Worm (Caenorhabditis elegans): ENCODE data around the gene F08G12.11.

Gene F08G12.11

ce11 chrX:11317939-11318338 lies 2.6 kb upstream of the F08G12.11 start, which contains the start of gene hizr-1:
Gene hizr-1, plus strand, starts transcription at chrX:11318278.
- no peak for TF ChIP-seq zag-1 (tag; optimal IDR thresholded peaks at IDR 0.05)
- TF ChIP-seq elt-2 (tag; optimal IDR thresholded peaks at IDR 0.05) = peak; percentile 69
- peak; percentile 44 for TF ChIP-seq pqm-1 (tag; optimal IDR thresholded peaks at IDR 0.05)
- no peak for TF ChIP-seq lin-15B (tag; optimal IDR thresholded peaks at IDR 0.05)

- TF ChIP-seq mml-1 (tag; optimal IDR thresholded peaks at IDR 0.05) (no peak), tbx-2 (tag; optimal IDR thresholded peaks at IDR 0.05) (no peak), jun-1 (tag; optimal IDR thresholded peaks at IDR 0.05) (no peak), pha-4 (tag; optimal IDR thresholded peaks at IDR 0.05) (no peak)
Measured at ce11 chrX:11316750-11317149, 1.4 kb upstream of the F08G12.11 start, which contains the start of gene nlp-57. Gene nlp-57, plus strand, starts transcription at chrX:11317050.

- TF ChIP-seq fkh-10 (GFP tag; optimal IDR thresholded peaks at IDR 0.05) (no peak), sea-2 (GFP tag; optimal IDR thresholded peaks at IDR 0.05) (no peak), mdl-1 (tag; optimal IDR thresholded peaks at IDR 0.05) (no peak), fos-1 (tag; optimal IDR thresholded peaks at IDR 0.05) (no peak), pha-4 (tag; optimal IDR thresholded peaks at IDR 0.05) (peak; percentile 57), nhr-76 (tag; optimal IDR thresholded peaks at IDR 0.05) (no peak), nhr-12 (tag; optimal IDR thresholded peaks at IDR 0.05) (no peak), elt-2 (tag; optimal IDR thresholded peaks at IDR 0.05) (no peak), unc-62 (GFP tag; optimal IDR thresholded peaks at IDR 0.05) (no peak), ceh-9 (tag; optimal IDR thresholded peaks at IDR 0.05) (no peak), ceh-28 (tag; optimal IDR thresholded peaks at IDR 0.05) (no peak), pqm-1 (tag; optimal IDR thresholded peaks at IDR 0.05) (peak; percentile 10), lin-15B (tag; optimal IDR thresholded peaks at IDR 0.05) (no peak), zag-1 (tag; optimal IDR thresholded peaks at IDR 0.05) (no peak), aly-2 (tag; optimal IDR thresholded peaks at IDR 0.05) (no peak), lin-39 (tag; optimal IDR thresholded peaks at IDR 0.05) (no peak), nfya-1 (tag; optimal IDR thresholded peaks at IDR 0.05; ENCODE audit: insufficient read depth) (no peak), jun-1 (tag; optimal IDR thresholded peaks at IDR 0.05) (no peak), snpc-4 (tag; optimal IDR thresholded peaks at IDR 0.05) (no peak), ztf-4 (tag; optimal IDR thresholded peaks at IDR 0.05) (no peak), egl-5 (tag; optimal IDR thresholded peaks at IDR 0.05) (peak; percentile 0), egl-27 (tag; optimal IDR thresholded peaks at IDR 0.05) (no peak), ceh-82 (tag; optimal IDR thresholded peaks at IDR 0.05) (no peak), skn-1 (tag; optimal IDR thresholded peaks at IDR 0.05) (no peak)
Measured at ce11 chrX:11310285-11310838, 5.0 kb downstream of the F08G12.11 start, which contains the start of gene F08G12.5. Gene F08G12.5, minus strand, starts transcription at chrX:11310285.

ce11 chrX:11307056-11307455 lies 8.3 kb downstream of the F08G12.11 start, which contains the start of gene vhl-1:
Gene vhl-1, plus strand, starts transcription at chrX:11307356.
- no peak for TF ChIP-seq fkh-2 (tag; optimal IDR thresholded peaks at IDR 0.05)
- TF ChIP-seq egl-27 (tag; optimal IDR thresholded peaks at IDR 0.05) = no peak
- no peak for TF ChIP-seq ztf-4 (tag; optimal IDR thresholded peaks at IDR 0.05)
- TF ChIP-seq mml-1 (tag; optimal IDR thresholded peaks at IDR 0.05) = no peak
- no peak for TF ChIP-seq nhr-11 (tag; optimal IDR thresholded peaks at IDR 0.05)
- no peak for TF ChIP-seq ceh-82 (tag; optimal IDR thresholded peaks at IDR 0.05)
- no peak for TF ChIP-seq unc-39 (tag; optimal IDR thresholded peaks at IDR 0.05)
- TF ChIP-seq ZK546.5 (tag; optimal IDR thresholded peaks at IDR 0.05) = no peak
- TF ChIP-seq nhr-67 (tag; optimal IDR thresholded peaks at IDR 0.05) = no peak
- TF ChIP-seq snpc-4 (tag; optimal IDR thresholded peaks at IDR 0.05) = no peak
- no peak for TF ChIP-seq ceh-28 (tag; optimal IDR thresholded peaks at IDR 0.05)
- TF ChIP-seq unc-62 (GFP tag; optimal IDR thresholded peaks at IDR 0.05) = no peak
- TF ChIP-seq elt-2 (tag; optimal IDR thresholded peaks at IDR 0.05) = no peak
- no peak for TF ChIP-seq daf-12 (tag; optimal IDR thresholded peaks at IDR 0.05)
- no peak for TF ChIP-seq lin-39 (tag; optimal IDR thresholded peaks at IDR 0.05)
- no peak for TF ChIP-seq pha-4 (tag; optimal IDR thresholded peaks at IDR 0.05)
- no peak for TF ChIP-seq mdl-1 (tag; optimal IDR thresholded peaks at IDR 0.05)
- no peak for TF ChIP-seq nhr-25 (tag; optimal IDR thresholded peaks at IDR 0.05)
- TF ChIP-seq aly-2 (tag; optimal IDR thresholded peaks at IDR 0.05) = no peak

- no peak for TF ChIP-seq R02D3.7 (tag; optimal IDR thresholded peaks at IDR 0.05)
- no peak for TF ChIP-seq nhr-11 (tag; optimal IDR thresholded peaks at IDR 0.05)
- no peak for TF ChIP-seq egl-5 (tag; optimal IDR thresholded peaks at IDR 0.05)
- no peak for TF ChIP-seq sea-2 (GFP tag; optimal IDR thresholded peaks at IDR 0.05)
- TF ChIP-seq hmg-11 (tag; optimal IDR thresholded peaks at IDR 0.05) = no peak
- no peak for TF ChIP-seq nhr-67 (tag; optimal IDR thresholded peaks at IDR 0.05)
- no peak for TF ChIP-seq ceh-16 (tag; optimal IDR thresholded peaks at IDR 0.05)
- TF ChIP-seq elt-3 (tag; optimal IDR thresholded peaks at IDR 0.05) = no peak
- no peak for TF ChIP-seq fos-1 (tag; optimal IDR thresholded peaks at IDR 0.05)
- no peak for TF ChIP-seq elt-1 (tag; optimal IDR thresholded peaks at IDR 0.05)
- TF ChIP-seq zag-1 (tag; optimal IDR thresholded peaks at IDR 0.05) = no peak
- TF ChIP-seq aly-2 (tag; optimal IDR thresholded peaks at IDR 0.05) = no peak
- TF ChIP-seq daf-12 (tag; optimal IDR thresholded peaks at IDR 0.05) = no peak
- TF ChIP-seq nhr-12 (tag; optimal IDR thresholded peaks at IDR 0.05) = no peak
- no peak for TF ChIP-seq fkh-10 (GFP tag; optimal IDR thresholded peaks at IDR 0.05)
Measured at ce11 chrX:11305773-11306172, 9.6 kb downstream of the F08G12.11 start, which contains the start of gene F08G12.1. Gene F08G12.1, minus strand, starts transcription at chrX:11305873.
